Worm (Caenorhabditis elegans) whole organism, L2 larva: Measurements from ENCODE around the gene gldc-1.
A peak's percentile ranks its signal among the peaks of the same experiment; 100 is the strongest.

Source experiments
- C34F6.9 ChIP-seq: fragments of 150-350 bp; optimal IDR thresholded peaks from 2 replicates; lab custom pipeline; 2014; ENCODE audit warnings: missing biosample characterization, missing genetic modification characterization
- F13H6.1 ChIP-seq: sonication (generic microtip); optimal IDR thresholded peaks from 2 replicates; lab custom pipeline; 2016; ENCODE audit warnings: missing genetic modification characterization, missing compliant biosample characterization
- R02D3.7 ChIP-seq: fragments of 150-350 bp; optimal IDR thresholded peaks from 2 replicates; lab custom pipeline; 2014; ENCODE audit warnings: missing biosample characterization, missing genetic modification characterization
- ZK546.5 ChIP-seq: sonication (generic microtip); optimal IDR thresholded peaks from 2 replicates; lab custom pipeline; 2017; ENCODE audit warnings: missing biosample characterization, missing genetic modification characterization
- alr-1 ChIP-seq: fragments of 150-350 bp; optimal IDR thresholded peaks from 2 replicates; lab custom pipeline; 2014; ENCODE audit warnings: missing biosample characterization, missing genetic modification characterization
- aly-2 ChIP-seq: fragments of 150-350 bp; optimal IDR thresholded peaks from 2 replicates; lab custom pipeline; 2014; ENCODE audit warnings: missing biosample characterization, missing genetic modification characterization
- ama-1 ChIP-seq: fragments of 150-350 bp; optimal IDR thresholded peaks from 2 replicates; lab custom pipeline; 2018; ENCODE audit warnings: inconsistent platforms
- blmp-1 ChIP-seq: sonication (generic microtip); optimal IDR thresholded peaks from 2 replicates; lab custom pipeline; 2017; ENCODE audit warnings: missing genetic modification characterization, mild to moderate bottlenecking, missing compliant biosample characterization, antibody characterized with exemption, moderate library complexity; ENCODE audit not compliant: insufficient read depth
- ceh-82 ChIP-seq: fragments of 150-350 bp; optimal IDR thresholded peaks from 2 replicates; lab custom pipeline; 2014; ENCODE audit warnings: missing biosample characterization, missing genetic modification characterization
- crh-2 ChIP-seq: sonication (generic microtip); optimal IDR thresholded peaks from 2 replicates; lab custom pipeline; 2017; ENCODE audit warnings: missing biosample characterization, missing genetic modification characterization
- dmd-4 ChIP-seq: sonication (generic microtip); optimal IDR thresholded peaks from 2 replicates; lab custom pipeline; 2017; ENCODE audit warnings: missing biosample characterization, missing genetic modification characterization
- egl-27 ChIP-seq: sonication (generic microtip); optimal IDR thresholded peaks from 3 replicates; lab custom pipeline; 2017; ENCODE audit warnings: missing biosample characterization, missing genetic modification reagents, missing genetic modification characterization
- elt-3 ChIP-seq: sonication (generic microtip); optimal IDR thresholded peaks from 2 replicates; lab custom pipeline; 2017; ENCODE audit warnings: missing biosample characterization, missing genetic modification characterization
- fos-1 ChIP-seq: fragments of 150-350 bp; optimal IDR thresholded peaks from 2 replicates; lab custom pipeline; 2014; ENCODE audit warnings: missing biosample characterization, missing genetic modification characterization
- gmeb-1 ChIP-seq: fragments of 150-350 bp; optimal IDR thresholded peaks from 2 replicates; lab custom pipeline; 2014; ENCODE audit warnings: missing biosample characterization, missing genetic modification characterization
- lin-11 ChIP-seq: fragments of 150-350 bp; sonication (generic microtip); optimal IDR thresholded peaks from 2 replicates; lab custom pipeline; 2014; ENCODE audit warnings: missing biosample characterization, missing genetic modification characterization, inconsistent platforms, mixed read lengths
- lin-13 ChIP-seq: fragments of 150-350 bp; optimal IDR thresholded peaks from 2 replicates; lab custom pipeline; 2014; ENCODE audit warnings: missing biosample characterization, missing genetic modification reagents, missing genetic modification characterization
- lin-39 ChIP-seq: fragments of 150-350 bp; optimal IDR thresholded peaks from 2 replicates; lab custom pipeline; 2014; ENCODE audit warnings: missing biosample characterization, missing genetic modification reagents, missing genetic modification characterization
- lsy-2 ChIP-seq, 2 experiments: fragments of 150-350 bp in 1 of 2; sonication (generic microtip) in 1 of 2; optimal IDR thresholded peaks; 2 replicates each; lab custom pipeline; 2014 to 2017; ENCODE audit warnings: missing biosample characterization in 2 of 2, missing genetic modification characterization in 2 of 2
- mab-5 ChIP-seq: fragments of 150-350 bp; optimal IDR thresholded peaks from 2 replicates; lab custom pipeline; 2014; ENCODE audit warnings: missing biosample characterization, missing genetic modification characterization
- mbf-1 ChIP-seq: sonication (generic microtip); optimal IDR thresholded peaks from 2 replicates; lab custom pipeline; 2017; ENCODE audit warnings: missing biosample characterization, missing genetic modification characterization
- mdl-1 ChIP-seq, 2 experiments: fragments of 150-350 bp in 1 of 2; sonication (generic microtip) in 1 of 2; optimal IDR thresholded peaks; 2 replicates each; lab custom pipeline; 2017; ENCODE audit warnings: missing biosample characterization in 2 of 2, missing genetic modification characterization in 2 of 2
- nhr-10 ChIP-seq: sonication (generic microtip); optimal IDR thresholded peaks from 2 replicates; lab custom pipeline; 2017; ENCODE audit warnings: missing biosample characterization, missing genetic modification characterization
- nhr-11 ChIP-seq: fragments of 150-350 bp; optimal IDR thresholded peaks from 2 replicates; lab custom pipeline; 2014; ENCODE audit warnings: missing biosample characterization, missing genetic modification characterization
- nhr-12 ChIP-seq: fragments of 150-350 bp; optimal IDR thresholded peaks from 2 replicates; lab custom pipeline; 2014; ENCODE audit warnings: missing biosample characterization, missing genetic modification characterization
- nhr-129 ChIP-seq: fragments of 150-350 bp; optimal IDR thresholded peaks from 2 replicates; lab custom pipeline; 2014; ENCODE audit warnings: missing biosample characterization, missing genetic modification characterization
- nhr-23 ChIP-seq: fragments of 150-350 bp; optimal IDR thresholded peaks from 2 replicates; lab custom pipeline; 2014; ENCODE audit warnings: missing biosample characterization, missing genetic modification reagents, missing genetic modification characterization
- nhr-237 ChIP-seq: fragments of 150-350 bp; optimal IDR thresholded peaks from 2 replicates; lab custom pipeline; 2014; ENCODE audit warnings: missing biosample characterization, missing genetic modification characterization
- nhr-77 ChIP-seq: fragments of 150-350 bp; optimal IDR thresholded peaks from 2 replicates; lab custom pipeline; 2014; ENCODE audit warnings: missing biosample characterization, missing genetic modification characterization
- peb-1 ChIP-seq: fragments of 150-350 bp; optimal IDR thresholded peaks from 2 replicates; lab custom pipeline; 2014; ENCODE audit warnings: missing biosample characterization, missing genetic modification characterization
- sem-4 ChIP-seq: fragments of 150-350 bp; optimal IDR thresholded peaks from 2 replicates; lab custom pipeline; 2014; ENCODE audit warnings: missing biosample characterization, missing genetic modification reagents, missing genetic modification characterization
- skn-1 ChIP-seq: sonication (generic microtip); optimal IDR thresholded peaks from 2 replicates; lab custom pipeline; 2017; ENCODE audit warnings: missing biosample characterization, missing genetic modification characterization
- sma-3 ChIP-seq: sonication (generic microtip); optimal IDR thresholded peaks from 2 replicates; lab custom pipeline; 2016; ENCODE audit warnings: missing genetic modification reagents, missing genetic modification characterization, missing compliant biosample characterization
- sma-9 ChIP-seq, 2 experiments: fragments of 150-350 bp in 1 of 2; sonication (generic microtip) in 1 of 2; optimal IDR thresholded peaks; 2 replicates each; lab custom pipeline; 2014 to 2016; ENCODE audit warnings: missing genetic modification characterization in 2 of 2, mild to moderate bottlenecking in 1 of 2, missing biosample characterization in 1 of 2, missing compliant biosample characterization in 1 of 2, missing genetic modification reagents in 1 of 2, moderate library complexity in 1 of 2
- snpc-4 ChIP-seq: fragments of 150-350 bp; optimal IDR thresholded peaks from 2 replicates; lab custom pipeline; 2014; ENCODE audit warnings: missing biosample characterization, missing genetic modification characterization
- unc-39 ChIP-seq: fragments of 150-350 bp; optimal IDR thresholded peaks from 2 replicates; lab custom pipeline; 2014; ENCODE audit warnings: missing biosample characterization, missing genetic modification characterization
- unc-55 ChIP-seq: fragments of 150-350 bp; sonication (generic microtip); optimal IDR thresholded peaks from 3 replicates; lab custom pipeline; 2014; ENCODE audit warnings: missing biosample characterization, missing genetic modification reagents, missing genetic modification characterization
- unc-62 ChIP-seq: fragments of 150-350 bp; optimal IDR thresholded peaks from 2 replicates; lab custom pipeline; 2014; ENCODE audit warnings: missing biosample characterization, missing genetic modification reagents, missing genetic modification characterization
- zag-1 ChIP-seq: fragments of 150-350 bp; optimal IDR thresholded peaks from 2 replicates; lab custom pipeline; 2014; ENCODE audit warnings: missing biosample characterization, missing genetic modification characterization
- ztf-1 ChIP-seq: fragments of 200-800 bp; sonication (Bioruptor generic); conservative IDR thresholded peaks from 2 replicates; pipeline ENCODE4 v1.3.6; 2022; ENCODE audit warnings: missing genetic modification characterization, missing compliant biosample characterization
- ztf-11 ChIP-seq: sonication (generic microtip); optimal IDR thresholded peaks from 2 replicates; lab custom pipeline; 2017; ENCODE audit warnings: missing biosample characterization, missing genetic modification characterization
- ztf-4 ChIP-seq: fragments of 150-350 bp; optimal IDR thresholded peaks from 2 replicates; lab custom pipeline; 2014; ENCODE audit warnings: missing biosample characterization, missing genetic modification characterization

Gene gldc-1

DNA sequence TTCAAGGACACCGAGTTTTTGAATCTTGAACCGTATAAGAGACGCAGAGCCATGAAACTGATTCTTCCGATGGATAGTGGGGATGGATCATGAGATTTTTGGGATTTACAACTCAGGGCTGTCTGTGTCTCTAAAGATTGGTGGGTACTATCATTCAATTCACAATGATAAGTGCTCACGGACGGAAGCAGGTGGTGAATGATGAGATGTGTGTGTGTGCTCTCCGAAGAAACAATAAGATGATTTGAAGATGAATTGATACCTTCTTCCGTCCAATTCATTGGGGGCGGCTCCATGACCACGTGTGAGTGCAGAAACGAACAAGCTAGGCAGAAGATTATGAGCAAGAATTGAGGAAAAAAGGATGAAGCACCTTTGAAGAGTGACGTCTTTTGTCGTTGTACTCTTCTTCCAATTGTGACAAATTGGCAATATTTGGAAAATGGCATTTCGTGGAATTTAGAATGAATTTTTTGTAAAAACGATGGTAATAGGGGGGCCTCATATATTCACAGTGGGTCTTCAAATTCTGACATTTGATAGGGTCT is 21.6 kb upstream of the gldc-1 start:
- TF ChIP-seq lin-13 (GFP tag; lab: Kevin White, UChicago) (no peak), mbf-1 (tag; lab: Kevin White, UChicago) (no peak), nhr-129 (peak; percentile 80), egl-27 (tag; lab: Kevin White, UChicago) (no peak), lin-39 (tag; lab: Kevin White, UChicago) (no peak), F13H6.1 (peak; percentile 65), nhr-77 (tag; lab: Kevin White, UChicago) (no peak), peb-1 (tag; lab: Kevin White, UChicago) (no peak), ztf-4 (no peak), elt-3 (tag; lab: Kevin White, UChicago) (no peak), sma-9 (GFP tag; optimal IDR thresholded peaks at IDR 0.05; lab: Kevin White, UChicago) (peak; percentile 54), sma-9 (tag; optimal IDR thresholded peaks at IDR 0.05; lab: Kevin White, UChicago) (no peak), ztf-11 (tag; lab: Kevin White, UChicago) (no peak), crh-2 (tag; lab: Kevin White, UChicago) (no peak), zag-1 (no peak), lin-11 (tag; lab: Kevin White, UChicago) (no peak), aly-2 (tag; lab: Kevin White, UChicago) (no peak), lsy-2 (tag; optimal IDR thresholded peaks at IDR 0.05; lab: Kevin White, UChicago) (peak in 1 of 2 experiments; percentile 37), gmeb-1 (tag; lab: Kevin White, UChicago) (no peak), nhr-10 (tag; lab: Kevin White, UChicago) (no peak), mab-5 (tag; lab: Kevin White, UChicago) (peak; percentile 6), ZK546.5 (no peak), nhr-11 (tag; lab: Kevin White, UChicago) (no peak), unc-39 (tag; lab: Kevin White, UChicago) (no peak), C34F6.9 (tag; lab: Kevin White, UChicago) (peak; percentile 27), unc-62 (GFP tag; lab: Kevin White, UChicago) (no peak), unc-55 (GFP tag; lab: Kevin White, UChicago) (no peak), fos-1 (tag; lab: Kevin White, UChicago) (no peak), dmd-4 (no peak), sem-4 (tag; lab: Kevin White, UChicago) (no peak), R02D3.7 (tag; lab: Kevin White, UChicago) (no peak), ztf-1 (GFP tag; lab: Robert Waterston, UW) (no peak), mdl-1 (tag; optimal IDR thresholded peaks at IDR 0.05; lab: Kevin White, UChicago) (no peak), alr-1 (tag; lab: Kevin White, UChicago) (no peak)
- TF ChIP-seq, all 48 proteins: peak for 6

ce11 chrII:6031106-6031505 is 19.1 kb upstream of the gldc-1 start, which contains the start of gene frpr-16:
Gene frpr-16 (minus strand): TSS chrII:6031206.
- no peak for TF ChIP-seq nhr-11 (tag; lab: Kevin White, UChicago)
- no peak for TF ChIP-seq snpc-4
- no peak for TF ChIP-seq ceh-82 (tag; lab: Kevin White, UChicago)
- TF ChIP-seq crh-2 (tag; lab: Kevin White, UChicago) = no peak
- TF ChIP-seq ztf-11 (tag; lab: Kevin White, UChicago) = no peak
- no peak for TF ChIP-seq nhr-129
- TF ChIP-seq nhr-12 (tag; lab: Kevin White, UChicago) = no peak
- TF ChIP-seq, all 48 proteins: peak for 0

DNA sequence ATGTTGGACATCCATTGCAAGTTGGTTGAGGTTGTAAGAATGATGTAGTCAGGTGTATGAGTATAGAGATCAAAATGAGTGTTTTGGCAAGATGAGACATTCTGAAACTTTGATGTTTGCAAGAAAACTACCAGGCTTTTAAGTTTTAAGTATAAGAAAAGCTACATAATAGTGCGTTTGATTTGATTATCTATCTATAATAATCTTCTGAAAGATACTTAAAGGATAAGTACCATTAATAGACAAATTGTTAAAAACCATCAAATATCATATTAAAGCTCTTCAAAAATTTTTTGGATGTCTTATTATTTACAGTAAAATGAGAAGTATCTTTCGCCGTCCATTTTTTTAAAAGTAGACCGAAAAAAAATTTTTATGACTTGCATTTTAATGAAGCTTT is 7.1 kb upstream of the gldc-1 start, which contains the start of gene R12C12.10:
Gene R12C12.10, minus strand, starts transcription at position 101 of the 400 bp plus-strand sequence.
- TF ChIP-seq mdl-1 (tag; optimal IDR thresholded peaks at IDR 0.05; lab: Kevin White, UChicago) = no peak
- no peak for TF ChIP-seq aly-2 (tag; lab: Kevin White, UChicago)
- no peak for TF ChIP-seq F13H6.1
- no peak for TF ChIP-seq dmd-4
- no peak for TF ChIP-seq ama-1
- no peak for TF ChIP-seq mab-5 (tag; lab: Kevin White, UChicago)
- no peak for TF ChIP-seq sma-3 (GFP tag; lab: Kevin White, UChicago)
- no peak for TF ChIP-seq unc-39 (tag; lab: Kevin White, UChicago)
- no peak for TF ChIP-seq sem-4 (tag; lab: Kevin White, UChicago)
- TF ChIP-seq blmp-1 (tag; lab: Kevin White, UChicago) = no peak
- no peak for TF ChIP-seq fos-1 (tag; lab: Kevin White, UChicago)
- no peak for TF ChIP-seq zag-1
- TF ChIP-seq nhr-23 (tag; lab: Kevin White, UChicago) = no peak
- TF ChIP-seq nhr-77 (tag; lab: Kevin White, UChicago) = no peak
- TF ChIP-seq skn-1 (tag; lab: Kevin White, UChicago) = no peak
- no peak for TF ChIP-seq lin-13 (GFP tag; lab: Kevin White, UChicago)
- no peak for TF ChIP-seq nhr-12 (tag; lab: Kevin White, UChicago)
- TF ChIP-seq ztf-4 = no peak
- no peak for TF ChIP-seq R02D3.7 (tag; lab: Kevin White, UChicago)
- TF ChIP-seq nhr-237 (tag; lab: Kevin White, UChicago) = no peak
